Fruit fly (Drosophila melanogaster) whole organism, embryonic: ENCODE measurements around the gene Rad9.

Experiments
- Antp ChIP-seq: fragments of 200-800 bp; sonication (Bioruptor generic); optimal IDR thresholded peaks from 3 replicates; lab custom pipeline; 2016; ENCODE audit warnings: missing biosample characterization, missing genetic modification characterization
- CG1024 ChIP-seq: fragments of 200-800 bp; sonication (Bioruptor generic); IDR thresholded peaks from 2 replicates; pipeline ENCODE4 v1.3.6; 2022; ENCODE audit warnings: missing biosample characterization, missing genetic modification characterization
- CG10366 ChIP-seq: fragments of 200-800 bp; sonication (Bioruptor generic); IDR thresholded peaks from 2 replicates; pipeline ENCODE4 v1.3.6; 2022; ENCODE audit warnings: missing biosample characterization, missing genetic modification characterization
- CG10462 ChIP-seq: fragments of 200-800 bp; sonication (Bioruptor generic); optimal IDR thresholded peaks from 2 replicates; lab custom pipeline; 2016; ENCODE audit warnings: missing biosample characterization, missing genetic modification characterization
- CG11560 ChIP-seq: fragments of 200-800 bp; sonication (Bioruptor generic); IDR thresholded peaks from 3 replicates; pipeline ENCODE4 v1.3.6; 2022; ENCODE audit warnings: missing biosample characterization, missing genetic modification characterization
- CG11723 ChIP-seq: fragments of 200-800 bp; sonication (Bioruptor generic); optimal IDR thresholded peaks from 2 replicates; lab custom pipeline; 2017; ENCODE audit warnings: missing biosample characterization, mild to moderate bottlenecking, missing genetic modification characterization
- CG12155 ChIP-seq: fragments of 200-800 bp; sonication (Bioruptor generic); optimal IDR thresholded peaks from 3 replicates; lab custom pipeline; 2016; ENCODE audit warnings: missing biosample characterization, missing genetic modification characterization
- CG12219 ChIP-seq: fragments of 200-800 bp; sonication (Bioruptor generic); optimal IDR thresholded peaks from 3 replicates; lab custom pipeline; 2018; ENCODE audit warnings: missing biosample characterization, mild to moderate bottlenecking, missing genetic modification characterization
- CG12299 ChIP-seq: fragments of 200-800 bp; sonication (Bioruptor generic); optimal IDR thresholded peaks from 2 replicates; lab custom pipeline; 2018; ENCODE audit warnings: missing biosample characterization, mild to moderate bottlenecking, missing genetic modification characterization
- CG13287 ChIP-seq: fragments of 200-800 bp; sonication (Bioruptor generic); IDR thresholded peaks from 2 replicates; pipeline ENCODE4 v1.3.6; 2022; ENCODE audit warnings: missing biosample characterization, missing genetic modification characterization; ENCODE audit not compliant: partially characterized antibody
- CG15073 ChIP-seq: fragments of 200-800 bp; sonication (Bioruptor generic); optimal IDR thresholded peaks from 2 replicates; lab custom pipeline; 2016; ENCODE audit warnings: missing biosample characterization, missing genetic modification characterization
- CG1602 ChIP-seq: fragments of 200-800 bp; sonication (Bioruptor generic); optimal IDR thresholded peaks from 3 replicates; lab custom pipeline; 2016; ENCODE audit warnings: missing biosample characterization, missing genetic modification characterization
- CG17361 ChIP-seq: fragments of 200-800 bp; sonication (Bioruptor generic); IDR thresholded peaks from 3 replicates; pipeline ENCODE4 v1.3.6; 2022; ENCODE audit warnings: missing biosample characterization, missing genetic modification characterization
- CG17912 ChIP-seq: fragments of 200-800 bp; sonication (Bioruptor generic); optimal IDR thresholded peaks from 2 replicates; lab custom pipeline; 2018; ENCODE audit warnings: missing biosample characterization, mild to moderate bottlenecking, missing genetic modification characterization
- CG2875 ChIP-seq: fragments of 200-800 bp; sonication (Bioruptor generic); optimal IDR thresholded peaks from 2 replicates; lab custom pipeline; 2017; ENCODE audit warnings: missing biosample characterization, mild to moderate bottlenecking, missing genetic modification characterization, missing genetic modification reagents
- CG31365 ChIP-seq: fragments of 200-800 bp; sonication (Bioruptor generic); optimal IDR thresholded peaks from 2 replicates; lab custom pipeline; 2018; ENCODE audit warnings: missing biosample characterization, mild to moderate bottlenecking, missing genetic modification characterization
- CG32772 ChIP-seq: fragments of 200-800 bp; sonication (Bioruptor generic); IDR thresholded peaks from 2 replicates; pipeline ENCODE4 v1.3.6; 2022; ENCODE audit warnings: missing biosample characterization, missing genetic modification characterization
- CG3838 ChIP-seq: fragments of 200-800 bp; sonication (Bioruptor generic); optimal IDR thresholded peaks from 3 replicates; lab custom pipeline; 2016; ENCODE audit warnings: missing biosample characterization, missing genetic modification characterization
- CG7928 ChIP-seq: fragments of 200-800 bp; sonication (Bioruptor generic); optimal IDR thresholded peaks from 2 replicates; lab custom pipeline; 2017; ENCODE audit warnings: missing biosample characterization, mild to moderate bottlenecking, missing genetic modification characterization
- CG8388 ChIP-seq: fragments of 200-800 bp; sonication (Bioruptor generic); optimal IDR thresholded peaks from 2 replicates; lab custom pipeline; 2019; ENCODE audit warnings: missing biosample characterization, mild to moderate bottlenecking, missing genetic modification characterization, moderate library complexity
- CG9876 ChIP-seq: fragments of 200-800 bp; sonication (Bioruptor generic); optimal IDR thresholded peaks from 2 replicates; lab custom pipeline; 2016; ENCODE audit warnings: missing biosample characterization, missing genetic modification characterization
- Dbx ChIP-seq: fragments of 200-800 bp; sonication (Bioruptor generic); IDR thresholded peaks from 3 replicates; pipeline ENCODE4 v1.3.6; 2022; ENCODE audit warnings: missing biosample characterization, missing genetic modification characterization
- Dp ChIP-seq: fragments of 200-800 bp; sonication (Bioruptor generic); optimal IDR thresholded peaks from 2 replicates; lab custom pipeline; 2018; ENCODE audit warnings: missing biosample characterization, mild to moderate bottlenecking, missing genetic modification characterization, moderate library complexity
- Fer1 ChIP-seq: fragments of 200-800 bp; sonication (Bioruptor generic); optimal IDR thresholded peaks from 2 replicates; lab custom pipeline; 2017; ENCODE audit warnings: missing biosample characterization, mild to moderate bottlenecking, missing genetic modification characterization
- HHEX ChIP-seq: fragments of 200-800 bp; sonication (Bioruptor generic); optimal IDR thresholded peaks from 3 replicates; lab custom pipeline; 2017; ENCODE audit warnings: missing biosample characterization, mild to moderate bottlenecking, missing genetic modification characterization, missing genetic modification reagents
- HmgZ ChIP-seq: fragments of 200-800 bp; sonication (Bioruptor generic); optimal IDR thresholded peaks from 2 replicates; lab custom pipeline; 2018; ENCODE audit warnings: missing biosample characterization, mild to moderate bottlenecking, missing genetic modification characterization
- Hmr ChIP-seq: fragments of 200-800 bp; sonication (Bioruptor generic); optimal IDR thresholded peaks from 3 replicates; lab custom pipeline; 2017; ENCODE audit warnings: mild to moderate bottlenecking, missing biosample characterization, missing genetic modification reagents, missing genetic modification characterization
- Scr ChIP-seq: fragments of 200-800 bp; sonication (Bioruptor generic); IDR thresholded peaks from 2 replicates; pipeline ENCODE4 v1.3.6; 2022; ENCODE audit warnings: missing biosample characterization, missing genetic modification characterization; ENCODE audit not compliant: partially characterized antibody
- ac ChIP-seq: fragments of 200-800 bp; sonication (Bioruptor generic); optimal IDR thresholded peaks from 3 replicates; lab custom pipeline; 2017; ENCODE audit warnings: missing biosample characterization, mild to moderate bottlenecking, missing genetic modification characterization
- caup ChIP-seq: fragments of 200-800 bp; sonication (Bioruptor generic); optimal IDR thresholded peaks from 3 replicates; lab custom pipeline; 2017; ENCODE audit warnings: missing biosample characterization, mild to moderate bottlenecking, missing genetic modification characterization, moderate library complexity; ENCODE audit not compliant: severe bottlenecking
- ci ChIP-seq: fragments of 200-800 bp; sonication (Bioruptor generic); IDR thresholded peaks from 3 replicates; pipeline ENCODE4 v1.3.6; 2022; ENCODE audit warnings: missing biosample characterization, missing genetic modification characterization
- corto ChIP-seq: fragments of 200-800 bp; sonication (Bioruptor generic); optimal IDR thresholded peaks from 2 replicates; lab custom pipeline; 2016; ENCODE audit warnings: missing biosample characterization, mild to moderate bottlenecking, missing genetic modification characterization, moderate library complexity
- da ChIP-seq: fragments of 200-800 bp; sonication (Bioruptor generic); optimal IDR thresholded peaks from 2 replicates; lab custom pipeline; 2016; ENCODE audit warnings: missing biosample characterization, missing genetic modification characterization
- dati ChIP-seq: fragments of 200-800 bp; sonication (Bioruptor generic); IDR thresholded peaks from 2 replicates; pipeline ENCODE4 v1.3.6; 2022; ENCODE audit warnings: missing biosample characterization, missing genetic modification characterization
- emc ChIP-seq: fragments of 200-800 bp; sonication (Bioruptor generic); optimal IDR thresholded peaks from 2 replicates; lab custom pipeline; 2016; ENCODE audit warnings: missing biosample characterization, missing genetic modification characterization
- gfzf ChIP-seq: fragments of 200-800 bp; sonication (Bioruptor generic); optimal IDR thresholded peaks from 2 replicates; lab custom pipeline; 2016; ENCODE audit warnings: missing biosample characterization, mild to moderate bottlenecking, missing genetic modification characterization, moderate library complexity
- ind ChIP-seq: fragments of 200-800 bp; sonication (Bioruptor generic); optimal IDR thresholded peaks from 3 replicates; lab custom pipeline; 2016; ENCODE audit warnings: missing biosample characterization, missing genetic modification characterization
- jing ChIP-seq: fragments of 200-800 bp; sonication (Bioruptor generic); optimal IDR thresholded peaks from 2 replicates; lab custom pipeline; 2018; ENCODE audit warnings: missing biosample characterization, mild to moderate bottlenecking, missing genetic modification characterization
- maf-S ChIP-seq: fragments of 200-800 bp; sonication (Bioruptor generic); optimal IDR thresholded peaks from 2 replicates; lab custom pipeline; 2016; ENCODE audit warnings: missing biosample characterization, missing genetic modification characterization
- mirr ChIP-seq: fragments of 200-800 bp; sonication (Bioruptor generic); optimal IDR thresholded peaks from 3 replicates; lab custom pipeline; 2018; ENCODE audit warnings: missing biosample characterization, mild to moderate bottlenecking, missing genetic modification characterization
- pan ChIP-seq, 4 experiments: fragments of >200 bp in 3 of 4; fragments of 200-800 bp in 1 of 4; sonication (Bioruptor generic) in 1 of 4; optimal IDR thresholded peaks in 3 of 4; IDR thresholded peaks in 1 of 4; 2 replicates each; pipeline versions ENCODE4 v1.3.6 to Lab custom; 2017 to 2022; ENCODE audit warnings: missing biosample characterization in 2 of 4, missing genetic modification characterization in 2 of 4, mixed read lengths in 1 of 4
- row ChIP-seq: fragments of 200-800 bp; sonication (Bioruptor generic); IDR thresholded peaks from 3 replicates; pipeline ENCODE4 v1.3.6; 2022; ENCODE audit warnings: missing biosample characterization, missing genetic modification characterization
- scrt ChIP-seq: fragments of 200-800 bp; sonication (Bioruptor generic); optimal IDR thresholded peaks from 2 replicates; lab custom pipeline; 2018; ENCODE audit warnings: missing biosample characterization, mild to moderate bottlenecking, missing genetic modification characterization, moderate library complexity
- sens-2 ChIP-seq: fragments of 200-800 bp; sonication (Bioruptor generic); IDR thresholded peaks from 2 replicates; pipeline ENCODE4 v1.3.6; 2022; ENCODE audit warnings: missing biosample characterization, missing genetic modification characterization
- slbo ChIP-seq: fragments of 200-800 bp; sonication (Bioruptor generic); IDR thresholded peaks from 2 replicates; pipeline ENCODE4 v1.3.6; 2022; ENCODE audit warnings: missing biosample characterization, missing genetic modification characterization
- usp ChIP-seq: fragments of >200 bp; optimal IDR thresholded peaks from 2 replicates; lab custom pipeline; 2017; ENCODE audit warnings: missing biosample characterization, missing genetic modification characterization
- zen ChIP-seq: fragments of 200-800 bp; sonication (Bioruptor generic); optimal IDR thresholded peaks from 3 replicates; lab custom pipeline; 2018; ENCODE audit warnings: missing biosample characterization, mild to moderate bottlenecking, missing genetic modification characterization, moderate library complexity
- zen2 ChIP-seq: fragments of 200-800 bp; sonication (Bioruptor generic); IDR thresholded peaks from 3 replicates; pipeline ENCODE4 v1.3.6; 2022; ENCODE audit warnings: missing biosample characterization, missing genetic modification characterization; ENCODE audit not compliant: partially characterized antibody

Gene Rad9

dm6 chr3L:18869035-18869826 lies 3.1 kb downstream of the Rad9 start, which contains the start of gene Grx1 (continued):
- TF ChIP-seq Antp (GFP tag; lab: Kevin White, UChicago) (no peak), ac (no peak), CG2875 (GFP tag; lab: Kevin White, UChicago) (no peak), CG9876 (GFP tag; lab: Kevin White, UChicago) (no peak), CG1602 (GFP tag; lab: Kevin White, UChicago) (peak; percentile 47), zen (tag; lab: Kevin White, UChicago) (peak; percentile 14), corto (peak; percentile 36), ci (0 out of 3 replicates have a peak, but pooled peaks have one; percentile 38), row (peak; percentile 73), CG10462 (GFP tag; lab: Kevin White, UChicago) (no peak), CG17361 (peak; percentile 71; the same call in 2 of the 3 replicates), CG12219 (GFP tag; lab: Kevin White, UChicago) (peak; percentile 33), Scr (GFP tag; lab: Robert Waterston, UW) (no peak), CG12299 (tag; lab: Kevin White, UChicago) (no peak), caup (GFP tag; lab: Kevin White, UChicago) (peak; percentile 47), maf-S (GFP tag; lab: Kevin White, UChicago) (peak; percentile 31), Fer1 (GFP tag; lab: Kevin White, UChicago) (peak; percentile 39), CG13287 (GFP tag; lab: Robert Waterston, UW) (peak; percentile 54), Dp (GFP tag; lab: Kevin White, UChicago) (peak; percentile 18), usp (no peak), mirr (GFP tag; lab: Kevin White, UChicago) (peak; percentile 10), dati (GFP tag; lab: Robert Waterston, UW) (no peak), HHEX (GFP tag; lab: Kevin White, UChicago) (peak; percentile 36), emc (no peak), ind (GFP tag; lab: Kevin White, UChicago) (peak; percentile 66), CG3838 (GFP tag; lab: Kevin White, UChicago) (no peak), slbo (GFP tag; lab: Robert Waterston, UW) (peak; percentile 54; the same call in 1 of the 2 replicates), CG11723 (GFP tag; lab: Kevin White, UChicago) (no peak), CG8388 (peak; percentile 29), CG32772 (GFP tag; lab: Robert Waterston, UW) (no peak), pan (optimal IDR thresholded peaks at IDR 0.05; lab: Kevin White, UChicago) (no peak), pan (GFP tag; optimal IDR thresholded peaks at IDR 0.05 in 1 of 2, IDR thresholded peaks at IDR 0.05 in 1 of 2) (no peak), sens-2 (no peak), CG1024 (GFP tag; lab: Robert Waterston, UW) (no peak), HmgZ (tag; lab: Kevin White, UChicago) (no peak), scrt (peak; percentile 65), CG15073 (no peak), Dbx (0 out of 3 replicates have a peak, but pooled peaks have one; percentile 41), Hmr (GFP tag; lab: Kevin White, UChicago) (peak; percentile 59), jing (GFP tag; lab: Kevin White, UChicago) (peak; percentile 14), CG10366 (GFP tag; lab: Robert Waterston, UW) (no peak; the same call in 1 of the 2 replicates), CG11560 (tag; lab: Robert Waterston, UW) (no peak), CG12155 (GFP tag; lab: Kevin White, UChicago) (peak; percentile 54), zen2 (GFP tag; lab: Robert Waterston, UW) (no peak), CG17912 (GFP tag; lab: Kevin White, UChicago) (no peak), CG7928 (GFP tag; lab: Kevin White, UChicago) (peak; percentile 40), CG31365 (tag; lab: Kevin White, UChicago) (no peak), da (GFP tag; lab: Kevin White, UChicago) (no peak), gfzf (GFP tag; lab: Kevin White, UChicago) (peak; percentile 5)
